Worm (Caenorhabditis elegans): Measurements from ENCODE around the gene fax-1.

- TF ChIP-seq ama-1 (optimal IDR thresholded peaks at IDR 0.05) (no peak), tra-4 (tag; optimal IDR thresholded peaks at IDR 0.05) (no peak), hnd-1 (tag; optimal IDR thresholded peaks at IDR 0.05) (no peak), flt-1 (GFP tag; IDR thresholded peaks at IDR 0.05) (no peak), sea-1 (GFP tag; conservative IDR thresholded peaks at IDR 0.05) (no peak), B0310.2 (tag; optimal IDR thresholded peaks at IDR 0.05) (no peak), tbx-11 (GFP tag; IDR thresholded peaks at IDR 0.05) (no peak), ets-7 (tag; optimal IDR thresholded peaks at IDR 0.05) (no peak), tbx-37 (GFP tag; conservative IDR thresholded peaks at IDR 0.05) (no peak), F13C5.2 (tag; optimal IDR thresholded peaks at IDR 0.05) (no peak)
Observed at ce11 chrX:3226348-3227229, 27.4 kb upstream of the fax-1 start.
